Worm (Caenorhabditis elegans): ENCODE results near the gene npp-18.

Gene npp-18

ce11 chrIII:13268856-13269255 is 27.8 kb upstream of the npp-18 start, which contains the start of gene cpf-2 (continued):
- no peak for TF ChIP-seq C34B4.2 (tag; optimal IDR thresholded peaks at IDR 0.05)
- no peak for TF ChIP-seq hlh-4 (tag; optimal IDR thresholded peaks at IDR 0.05)
- TF ChIP-seq lsy-2 (tag; optimal IDR thresholded peaks at IDR 0.05): peak; percentile 80
- peak; percentile 78 for TF ChIP-seq snpc-4 (tag; optimal IDR thresholded peaks at IDR 0.05)
- peak; percentile 70 for TF ChIP-seq grh-1 (GFP tag; IDR thresholded peaks at IDR 0.05)
- TF ChIP-seq mef-2 (tag; optimal IDR thresholded peaks at IDR 0.05): no peak
- TF ChIP-seq nhr-47 (tag; optimal IDR thresholded peaks at IDR 0.05): peak; percentile 87
- TF ChIP-seq unc-30 (tag; optimal IDR thresholded peaks at IDR 0.05): no peak
- TF ChIP-seq elt-3 (tag; optimal IDR thresholded peaks at IDR 0.05): peak in 1 of 6 experiments; percentile 53
- peak; percentile 54 for TF ChIP-seq ztf-4 (tag; optimal IDR thresholded peaks at IDR 0.05)
- no peak for TF ChIP-seq sup-37 (GFP tag; optimal IDR thresholded peaks at IDR 0.05)
- TF ChIP-seq fkh-8 (tag; optimal IDR thresholded peaks at IDR 0.05): peak; percentile 80
- peak; percentile 46 for TF ChIP-seq vab-15 (tag; optimal IDR thresholded peaks at IDR 0.05)
- TF ChIP-seq isw-1 (GFP tag; IDR thresholded peaks at IDR 0.05): peak; percentile 65
- peak; percentile 73 for TF ChIP-seq nhr-19 (GFP tag; conservative IDR thresholded peaks at IDR 0.05)
- TF ChIP-seq pax-3 (tag; optimal IDR thresholded peaks at IDR 0.05): peak; percentile 26
- peak; percentile 72 for TF ChIP-seq lir-3 (tag; optimal IDR thresholded peaks at IDR 0.05; ENCODE audit: poor library complexity)
- TF ChIP-seq skn-1 (tag; optimal IDR thresholded peaks at IDR 0.05): peak; percentile 80
- TF ChIP-seq irx-1 (tag; optimal IDR thresholded peaks at IDR 0.05): peak; percentile 85
- no peak for TF ChIP-seq ama-1 (optimal IDR thresholded peaks at IDR 0.05)
- TF ChIP-seq sox-4 (tag; optimal IDR thresholded peaks at IDR 0.05): peak; percentile 42
- peak; percentile 86 for TF ChIP-seq unc-86 (tag; optimal IDR thresholded peaks at IDR 0.05)
- TF ChIP-seq ces-1 (GFP tag; optimal IDR thresholded peaks at IDR 0.05): no peak
- TF ChIP-seq fkh-4 (tag; optimal IDR thresholded peaks at IDR 0.05; ENCODE audit: borderline replicate concordance): no peak
- TF ChIP-seq ceh-63 (GFP tag; optimal IDR thresholded peaks at IDR 0.05): no peak
- peak; percentile 84 for TF ChIP-seq nhr-90 (tag; optimal IDR thresholded peaks at IDR 0.05; ENCODE audit: poor library complexity)
- peak; percentile 77 for TF ChIP-seq C16A3.4 (tag; optimal IDR thresholded peaks at IDR 0.05)
- peak; percentile 91 for TF ChIP-seq nhr-85 (tag)
- peak; percentile 74 for TF ChIP-seq lin-14 (GFP tag; optimal IDR thresholded peaks at IDR 0.05)
- peak; percentile 50 for TF ChIP-seq C04F5.9 (tag; optimal IDR thresholded peaks at IDR 0.05)
- TF ChIP-seq egl-13 (tag; optimal IDR thresholded peaks at IDR 0.05): peak; percentile 72
- no peak for TF ChIP-seq alr-1 (tag; optimal IDR thresholded peaks at IDR 0.05; ENCODE audit: borderline replicate concordance)
- peak; percentile 87 for TF ChIP-seq nhr-76 (tag; optimal IDR thresholded peaks at IDR 0.05)
- peak; percentile 30 for TF ChIP-seq fkh-10 (GFP tag; optimal IDR thresholded peaks at IDR 0.05)
- TF ChIP-seq nhr-12 (tag; optimal IDR thresholded peaks at IDR 0.05): no peak
- TF ChIP-seq dsc-1 (tag; optimal IDR thresholded peaks at IDR 0.05): peak; percentile 86
- TF ChIP-seq nhr-20 (tag; optimal IDR thresholded peaks at IDR 0.05): peak; percentile 81
- TF ChIP-seq efl-1 (optimal IDR thresholded peaks at IDR 0.05): peak; percentile 77 to 80
- TF ChIP-seq efl-1 (GFP tag; optimal IDR thresholded peaks at IDR 0.05 in 1 of 2): peak; percentile 73 to 97
- no peak for TF ChIP-seq egl-27 (tag; optimal IDR thresholded peaks at IDR 0.05)
- TF ChIP-seq nhr-237 (tag; optimal IDR thresholded peaks at IDR 0.05): no peak
- TF ChIP-seq pag-3 (tag; optimal IDR thresholded peaks at IDR 0.05; ENCODE audit: borderline replicate concordance, insufficient read depth): no peak
- no peak for TF ChIP-seq zag-1 (tag; optimal IDR thresholded peaks at IDR 0.05)
- peak; percentile 27 to 75 for TF ChIP-seq ztf-11 (tag; optimal IDR thresholded peaks at IDR 0.05)
- no peak for TF ChIP-seq Y116A8C.19 (tag; optimal IDR thresholded peaks at IDR 0.05; ENCODE audit: borderline replicate concordance)
- peak; percentile 37; the same call in 1 of the 2 replicates for TF ChIP-seq unc-98 (GFP tag; IDR thresholded peaks at IDR 0.05)
- peak; percentile 31 for TF ChIP-seq ceh-90 (tag; optimal IDR thresholded peaks at IDR 0.05)
- peak; percentile 30 for TF ChIP-seq zip-4 (GFP tag; optimal IDR thresholded peaks at IDR 0.05)
- TF ChIP-seq ceh-82 (tag; optimal IDR thresholded peaks at IDR 0.05): peak; percentile 61 to 83 (median 69)

Measured in whole organism, L1 larva.